Worm (Caenorhabditis elegans) whole organism, early embryonic: Measurements from ENCODE around the gene dct-6.

Experiments
- B0310.2 ChIP-seq: sonication (generic microtip); optimal IDR thresholded peaks from 2 replicates; lab custom pipeline; 2016; ENCODE audit warnings: mild to moderate bottlenecking, missing genetic modification characterization, missing compliant biosample characterization
- F13C5.2 ChIP-seq: sonication (generic microtip); optimal IDR thresholded peaks from 2 replicates; lab custom pipeline; 2017; ENCODE audit warnings: mild to moderate bottlenecking, missing genetic modification characterization, inconsistent platforms, missing compliant biosample characterization
- aly-1 ChIP-seq: sonication (generic microtip); optimal IDR thresholded peaks from 2 replicates; lab custom pipeline; 2016; ENCODE audit warnings: missing genetic modification characterization, missing compliant biosample characterization
- ama-1 ChIP-seq: fragments of 150-350 bp; optimal IDR thresholded peaks from 2 replicates; lab custom pipeline; 2014
- ceh-13 ChIP-seq: fragments of 200-800 bp; sonication (Bioruptor generic); optimal IDR thresholded peaks from 2 replicates; lab custom pipeline; 2018; ENCODE audit warnings: mild to moderate bottlenecking, missing genetic modification characterization, missing compliant biosample characterization
- ceh-36 ChIP-seq: sonication (generic microtip); optimal IDR thresholded peaks from 2 replicates; lab custom pipeline; 2016; ENCODE audit warnings: missing genetic modification characterization, inconsistent platforms, missing compliant biosample characterization
- ets-7 ChIP-seq: sonication (generic microtip); optimal IDR thresholded peaks from 2 replicates; lab custom pipeline; 2016; ENCODE audit warnings: missing genotype, missing genetic modification characterization, missing compliant biosample characterization
- flt-1 ChIP-seq: fragments of 200-800 bp; sonication (Bioruptor generic); IDR thresholded peaks from 2 replicates; pipeline ENCODE4 v1.3.6; 2022; ENCODE audit warnings: missing genetic modification characterization, missing compliant biosample characterization
- hmbx-1 ChIP-seq: sonication (generic microtip); optimal IDR thresholded peaks from 2 replicates; lab custom pipeline; 2016; ENCODE audit warnings: mild to moderate bottlenecking, missing genetic modification characterization, missing compliant biosample characterization
- hmg-4 ChIP-seq: fragments of 200-800 bp; sonication (Bioruptor generic); optimal IDR thresholded peaks from 2 replicates; lab custom pipeline; 2018; ENCODE audit warnings: mild to moderate bottlenecking, missing genetic modification characterization, missing compliant biosample characterization
- hnd-1 ChIP-seq: sonication (generic microtip); optimal IDR thresholded peaks from 2 replicates; lab custom pipeline; 2016; ENCODE audit warnings: missing genetic modification characterization, missing compliant biosample characterization
- pes-1 ChIP-seq: fragments of 200-800 bp; sonication (Bioruptor generic); IDR thresholded peaks from 2 replicates; pipeline ENCODE4 v1.3.6; 2022; ENCODE audit warnings: missing genetic modification reagents, missing genetic modification characterization, missing compliant biosample characterization
- scrt-1 ChIP-seq: fragments of 200-800 bp; sonication (Bioruptor generic); IDR thresholded peaks from 2 replicates; pipeline ENCODE4 v1.3.6; 2022; ENCODE audit warnings: missing genetic modification characterization, missing compliant biosample characterization
- sea-1 ChIP-seq: fragments of 200-800 bp; sonication (Bioruptor generic); conservative IDR thresholded peaks from 2 replicates; pipeline ENCODE4 v1.3.6; 2022; ENCODE audit warnings: missing genetic modification characterization, missing compliant biosample characterization
- tbx-11 ChIP-seq: fragments of 200-800 bp; sonication (Bioruptor generic); IDR thresholded peaks from 2 replicates; pipeline ENCODE4 v1.3.6; 2022; ENCODE audit warnings: missing genetic modification characterization, missing compliant biosample characterization
- tbx-37 ChIP-seq: fragments of 200-800 bp; sonication (Bioruptor generic); conservative IDR thresholded peaks from 2 replicates; pipeline ENCODE4 v1.3.6; 2022; ENCODE audit warnings: missing genetic modification reagents, missing genetic modification characterization, missing compliant biosample characterization
- tra-4 ChIP-seq: sonication (generic microtip); optimal IDR thresholded peaks from 2 replicates; lab custom pipeline; 2017; ENCODE audit warnings: missing genetic modification characterization, missing compliant biosample characterization

dct-6 gene

ce11 chrIII:5940525-5940974 is 25.7 kb upstream of the dct-6 start:
- TF ChIP-seq tbx-11 (peak; percentile 5; the same call in 1 of the 2 replicates), scrt-1 (GFP tag; lab: Robert Waterston, UW) (0 out of 2 replicates have a peak, but pooled peaks have one; percentile 8), ceh-36 (tag; lab: Kevin White, UChicago) (no peak), flt-1 (GFP tag; lab: Robert Waterston, UW) (0 out of 2 replicates have a peak, but pooled peaks have one; percentile 30), B0310.2 (tag; lab: Kevin White, UChicago) (no peak), sea-1 (GFP tag; lab: Robert Waterston, UW) (no peak), pes-1 (no peak; the same call in 1 of the 2 replicates), hmg-4 (GFP tag; lab: Kevin White, UChicago) (no peak)

- no peak for TF ChIP-seq F13C5.2 (tag; lab: Kevin White, UChicago)
- TF ChIP-seq aly-1 (tag; lab: Kevin White, UChicago), result no peak
- no peak for TF ChIP-seq pes-1
- no peak for TF ChIP-seq hmbx-1 (tag; lab: Kevin White, UChicago)
- TF ChIP-seq tbx-11, result no peak
- TF ChIP-seq ceh-36 (tag; lab: Kevin White, UChicago), result no peak
- TF ChIP-seq B0310.2 (tag; lab: Kevin White, UChicago), result no peak
- no peak for TF ChIP-seq hnd-1 (tag; lab: Kevin White, UChicago)
- no peak for TF ChIP-seq ceh-13 (GFP tag; lab: Kevin White, UChicago)
- no peak for TF ChIP-seq flt-1 (GFP tag; lab: Robert Waterston, UW)
- TF ChIP-seq tbx-37 (GFP tag; lab: Robert Waterston, UW), result no peak
- no peak for TF ChIP-seq ets-7 (tag; lab: Kevin White, UChicago)
- TF ChIP-seq scrt-1 (GFP tag; lab: Robert Waterston, UW), result no peak
Observed at ce11 chrIII:5942104-5942503, 24.1 kb upstream of the dct-6 start.

- TF ChIP-seq hmg-4 (GFP tag; lab: Kevin White, UChicago) (peak; percentile 12), sea-1 (GFP tag; lab: Robert Waterston, UW) (peak; percentile 18; the same call in 1 of the 2 replicates), ama-1 (no peak), flt-1 (GFP tag; lab: Robert Waterston, UW) (peak; percentile 20; the same call in 1 of the 2 replicates), hnd-1 (tag; lab: Kevin White, UChicago) (no peak), scrt-1 (GFP tag; lab: Robert Waterston, UW) (no peak), tbx-37 (GFP tag; lab: Robert Waterston, UW) (no peak), tbx-11 (no peak)
Observed at ce11 chrIII:5943368-5944180, 22.6 kb upstream of the dct-6 start.

- no peak for TF ChIP-seq aly-1 (tag; lab: Kevin White, UChicago)
- no peak for TF ChIP-seq hmbx-1 (tag; lab: Kevin White, UChicago)
- no peak for TF ChIP-seq ama-1
- no peak for TF ChIP-seq flt-1 (GFP tag; lab: Robert Waterston, UW)
- no peak for TF ChIP-seq ets-7 (tag; lab: Kevin White, UChicago)
- no peak for TF ChIP-seq tra-4 (tag; lab: Kevin White, UChicago)
- TF ChIP-seq tbx-37 (GFP tag; lab: Robert Waterston, UW), result no peak
- no peak for TF ChIP-seq F13C5.2 (tag; lab: Kevin White, UChicago)
- no peak for TF ChIP-seq sea-1 (GFP tag; lab: Robert Waterston, UW)
- TF ChIP-seq hnd-1 (tag; lab: Kevin White, UChicago), result no peak
- TF ChIP-seq pes-1, result no peak
- TF ChIP-seq B0310.2 (tag; lab: Kevin White, UChicago), result no peak
- no peak for TF ChIP-seq ceh-36 (tag; lab: Kevin White, UChicago)
- no peak for TF ChIP-seq ceh-13 (GFP tag; lab: Kevin White, UChicago)
- no peak for TF ChIP-seq tbx-11
Observed at ce11 chrIII:5945865-5946264, 20.3 kb upstream of the dct-6 start, which contains the start of gene F25B5.5. Gene F25B5.5 (minus strand): TSS chrIII:5946124.

DNA sequence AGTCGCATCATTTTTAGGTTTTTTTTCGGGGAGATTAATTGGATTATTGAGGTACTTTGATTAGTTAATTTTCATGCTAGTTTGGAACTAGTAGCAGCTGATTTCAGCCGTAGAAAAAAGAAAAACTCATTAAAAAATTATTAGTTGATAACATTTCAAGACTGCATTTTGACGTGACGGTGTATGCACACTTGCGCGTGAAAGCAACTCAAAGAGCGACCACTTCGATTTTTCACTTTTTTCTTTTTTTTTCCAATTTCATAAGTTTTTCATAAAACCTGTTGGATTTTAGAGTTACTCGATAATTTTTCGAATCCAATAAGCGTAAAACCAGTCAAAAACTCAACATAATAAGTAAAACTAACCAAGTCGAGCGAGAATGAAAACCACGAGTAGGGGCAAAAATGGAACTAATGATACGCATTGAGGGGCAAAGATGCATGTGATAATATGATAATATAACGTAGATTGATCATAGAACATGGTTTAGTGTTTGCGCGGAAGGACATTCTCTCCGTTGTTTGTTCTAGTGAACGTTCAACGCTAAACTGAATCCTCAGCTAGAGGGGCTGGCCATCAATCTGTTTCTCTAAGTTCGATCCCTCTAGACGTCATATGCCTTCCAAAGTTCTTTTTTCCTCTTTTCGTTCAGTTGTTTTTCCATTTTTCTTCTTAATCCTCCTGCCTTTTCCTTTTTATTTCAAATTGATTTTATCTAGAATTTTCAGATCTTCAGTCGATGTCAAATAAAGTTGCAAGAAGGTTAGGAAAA is 17.9 kb upstream of the dct-6 start, which contains the start of the genes F25B5.6 and F25B5.3:
Gene F25B5.6, minus strand, starts transcription at position 572 of the 772 bp plus-strand sequence.
Gene F25B5.3, plus strand, starts transcription at position 722 of the 772 bp plus-strand sequence.
- TF ChIP-seq ceh-36 (tag; lab: Kevin White, UChicago), result no peak
- no peak for TF ChIP-seq aly-1 (tag; lab: Kevin White, UChicago)
- no peak for TF ChIP-seq B0310.2 (tag; lab: Kevin White, UChicago)
- TF ChIP-seq hmg-4 (GFP tag; lab: Kevin White, UChicago), result no peak
- no peak for TF ChIP-seq tbx-11
- TF ChIP-seq ceh-13 (GFP tag; lab: Kevin White, UChicago), result no peak
- TF ChIP-seq hmbx-1 (tag; lab: Kevin White, UChicago), result no peak
- TF ChIP-seq hnd-1 (tag; lab: Kevin White, UChicago), result no peak
- TF ChIP-seq ama-1, result no peak
- TF ChIP-seq sea-1 (GFP tag; lab: Robert Waterston, UW), result no peak
- no peak for TF ChIP-seq pes-1
- TF ChIP-seq tbx-37 (GFP tag; lab: Robert Waterston, UW), result no peak
- no peak for TF ChIP-seq scrt-1 (GFP tag; lab: Robert Waterston, UW)
- no peak for TF ChIP-seq F13C5.2 (tag; lab: Kevin White, UChicago)
- no peak for TF ChIP-seq ets-7 (tag; lab: Kevin White, UChicago)

DNA sequence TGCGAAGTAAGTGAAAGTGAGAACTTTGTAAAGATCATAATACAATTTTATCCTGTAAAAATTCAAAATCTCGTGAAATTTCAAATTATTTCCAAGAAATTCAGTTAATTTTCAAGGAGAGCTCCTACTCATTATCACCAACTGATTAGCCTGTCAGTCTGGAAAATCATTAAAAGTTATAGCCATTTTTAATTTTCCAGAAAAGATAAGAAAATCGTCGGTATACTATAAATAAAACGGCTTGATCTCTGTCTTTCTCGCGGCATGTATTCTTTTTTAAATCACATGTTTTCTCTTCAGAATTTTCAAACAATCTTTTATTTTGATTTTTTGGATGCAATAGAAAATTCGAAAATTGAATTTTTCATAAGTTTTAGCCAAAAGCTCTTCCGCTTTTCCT is 17.2 kb upstream of the dct-6 start:
- TF ChIP-seq ets-7 (tag; lab: Kevin White, UChicago), result no peak
- no peak for TF ChIP-seq hmbx-1 (tag; lab: Kevin White, UChicago)
- no peak for TF ChIP-seq ama-1
- TF ChIP-seq tbx-37 (GFP tag; lab: Robert Waterston, UW), result no peak
- no peak for TF ChIP-seq hnd-1 (tag; lab: Kevin White, UChicago)
- no peak for TF ChIP-seq scrt-1 (GFP tag; lab: Robert Waterston, UW)
- TF ChIP-seq aly-1 (tag; lab: Kevin White, UChicago), result no peak
- TF ChIP-seq tra-4 (tag; lab: Kevin White, UChicago), result no peak
- no peak for TF ChIP-seq flt-1 (GFP tag; lab: Robert Waterston, UW)
- no peak for TF ChIP-seq pes-1
- TF ChIP-seq sea-1 (GFP tag; lab: Robert Waterston, UW), result no peak
- no peak for TF ChIP-seq ceh-13 (GFP tag; lab: Kevin White, UChicago)
